Fruit fly (Drosophila melanogaster) whole organism, larva: ENCODE data around the gene spn-F.

Source experiments
- noc ChIP-seq: fragments of 200-800 bp; sonication (Bioruptor generic); optimal IDR thresholded peaks from 3 replicates; lab custom pipeline; 2019; ENCODE audit warnings: missing biosample characterization, mild to moderate bottlenecking, missing genetic modification characterization, moderate library complexity

The spn-F gene

DNA sequence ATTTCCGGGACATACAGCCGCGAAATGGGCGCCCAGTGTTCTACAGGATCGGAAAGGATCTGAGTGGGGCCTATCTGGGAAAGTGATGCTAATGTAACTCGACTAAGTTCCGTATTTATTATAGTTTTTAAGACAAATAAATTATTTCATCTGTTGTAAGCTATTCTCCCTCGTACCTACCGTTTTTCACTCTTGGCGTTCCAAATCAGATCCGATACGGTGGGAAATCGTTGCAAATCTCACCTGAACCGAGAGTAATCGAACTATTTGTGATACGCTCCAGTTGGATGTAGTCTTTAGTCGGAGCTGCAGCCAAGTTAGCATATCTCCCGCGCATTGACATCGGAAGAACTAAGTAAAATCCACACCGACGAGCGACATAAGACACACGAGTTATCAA is 5.0 kb downstream of the spn-F start, which contains the start of gene CAH16:
Gene CAH16 (plus strand): TSS at position 301 of the 400 bp plus-strand sequence.
- no peak for TF ChIP-seq noc (tag; lab: Kevin White, UChicago)

- no peak for TF ChIP-seq noc (tag; lab: Kevin White, UChicago)
Observed at dm6 chr3R:31262298-31262697, 7.4 kb downstream of the spn-F start, which contains the start of gene CAH5. Gene CAH5, plus strand, starts transcription at chr3R:31262598.

DNA sequence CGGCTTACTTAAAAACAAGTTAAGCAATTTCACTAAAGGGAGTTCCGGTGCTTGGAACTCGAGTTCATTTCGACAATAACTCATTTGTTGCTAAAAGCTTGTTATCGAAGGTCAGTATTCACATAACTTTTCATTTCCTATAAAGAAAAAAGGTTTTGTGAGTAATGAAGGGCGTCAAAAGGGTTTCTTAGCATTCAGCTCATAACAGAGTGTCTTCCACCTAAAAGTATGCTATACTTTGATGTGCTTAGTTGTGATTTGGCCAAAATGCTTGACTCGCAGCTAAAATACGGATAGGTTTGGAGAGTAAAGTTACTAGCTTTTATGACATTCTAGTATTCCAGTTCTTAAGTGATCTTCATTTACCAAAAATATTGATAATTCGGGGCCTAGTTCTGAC is 9.0 kb downstream of the spn-F start:
- no peak for TF ChIP-seq noc (tag; lab: Kevin White, UChicago)

dm6 chr3R:31265430-31265829 is 10.5 kb downstream of the spn-F start, which contains the start of gene ppk24:
Gene ppk24, plus strand, starts transcription at chr3R:31265730.
- no peak for TF ChIP-seq noc (tag; lab: Kevin White, UChicago)

DNA sequence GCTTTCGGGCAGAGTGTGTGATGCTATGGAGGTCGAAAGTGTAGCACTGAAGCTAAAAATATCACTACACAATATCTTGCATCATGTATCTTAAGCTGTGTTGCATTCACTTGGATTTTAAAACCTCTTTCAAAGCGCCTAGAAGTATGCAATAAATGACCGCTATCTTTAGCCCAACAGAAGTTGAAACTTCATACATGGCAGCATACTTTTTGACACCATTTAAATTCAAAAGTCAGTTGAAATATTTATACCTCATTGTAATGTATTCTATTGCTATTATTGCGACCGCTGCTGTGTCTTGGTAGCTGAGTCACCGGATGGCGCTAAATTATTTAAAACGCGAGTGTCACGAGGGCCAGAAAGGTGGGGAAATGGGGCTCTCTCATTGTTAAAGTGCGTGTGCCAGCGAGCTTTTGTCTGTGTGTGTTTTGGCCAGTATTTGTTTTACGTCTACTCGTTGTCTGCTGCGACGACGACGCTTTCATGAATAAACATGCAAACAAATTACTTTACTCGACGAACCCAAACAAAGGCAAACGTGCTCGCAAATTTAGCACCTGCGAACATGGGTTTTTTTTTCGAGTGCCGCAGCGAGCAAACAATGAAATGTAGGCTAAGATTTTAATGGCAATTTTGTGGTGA is 16.0 kb downstream of the spn-F start:
- no peak for TF ChIP-seq noc (tag; lab: Kevin White, UChicago)

DNA sequence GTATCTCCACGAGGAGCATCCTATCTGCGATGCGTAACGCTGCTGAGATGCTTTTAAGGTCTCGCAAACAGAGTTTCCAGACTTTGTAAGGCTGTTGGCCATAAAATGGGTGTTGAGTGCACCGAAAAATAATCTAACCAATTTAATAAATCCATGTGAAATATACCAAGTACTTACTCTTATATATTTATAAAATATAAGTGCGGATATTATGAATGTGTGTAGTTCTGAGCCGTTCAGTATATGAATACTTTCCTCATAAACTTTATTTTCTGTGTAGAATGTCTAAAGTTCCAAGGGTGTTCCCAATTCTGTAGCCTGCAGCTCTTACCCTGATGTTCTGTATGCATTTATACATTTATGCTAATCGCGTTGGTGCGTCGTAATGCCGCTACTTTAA is 30.9 kb downstream of the spn-F start:
- no peak for TF ChIP-seq noc (tag; lab: Kevin White, UChicago)

dm6 chr3R:31287522-31287921 is 32.6 kb downstream of the spn-F start:
- TF ChIP-seq noc (tag; lab: Kevin White, UChicago): no peak

DNA sequence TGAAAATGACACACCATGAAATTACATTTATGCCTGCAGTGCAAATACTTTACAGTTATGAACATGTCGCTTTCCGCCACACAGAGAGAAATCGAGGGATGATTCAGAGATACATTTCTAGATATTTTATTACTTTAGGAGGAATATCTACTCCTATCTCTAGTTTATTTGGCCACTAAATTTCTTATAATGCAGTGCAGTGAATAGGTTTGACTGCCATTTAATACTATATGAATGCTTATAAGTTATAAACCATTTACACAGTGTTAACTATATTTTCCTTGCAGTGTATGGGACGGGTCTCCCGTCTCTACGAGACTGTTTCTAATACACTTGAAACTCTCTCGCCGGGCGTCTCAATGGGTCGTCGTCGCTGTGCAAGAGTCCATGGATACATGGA is 35.3 kb downstream of the spn-F start:
- TF ChIP-seq noc (tag; lab: Kevin White, UChicago): no peak

DNA sequence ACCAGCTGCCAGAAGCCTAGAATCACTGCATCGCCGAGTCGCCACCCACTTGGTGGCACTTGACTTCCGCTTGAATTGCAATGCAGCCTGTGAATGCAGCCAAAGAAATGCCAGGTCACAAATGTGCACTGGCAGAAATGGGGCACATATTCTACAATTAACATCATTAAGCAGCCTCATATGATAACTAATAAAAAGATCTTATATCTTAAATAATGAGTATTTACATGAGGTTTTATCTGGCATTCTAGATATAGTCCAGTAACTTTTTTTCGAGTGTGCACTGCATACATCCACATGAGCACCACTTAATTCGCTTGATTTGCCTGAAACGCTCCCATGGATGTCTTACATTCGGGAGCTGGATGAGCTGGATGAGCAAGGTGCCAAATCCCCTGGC is 40.8 kb downstream of the spn-F start:
- TF ChIP-seq noc (tag; lab: Kevin White, UChicago): no peak

dm6 chr3R:31296989-31297388 is 42.1 kb downstream of the spn-F start:
- no peak for TF ChIP-seq noc (tag; lab: Kevin White, UChicago)

- no peak for TF ChIP-seq noc (tag; lab: Kevin White, UChicago)
Observed at dm6 chr3R:31301527-31301926, 46.6 kb downstream of the spn-F start.

DNA sequence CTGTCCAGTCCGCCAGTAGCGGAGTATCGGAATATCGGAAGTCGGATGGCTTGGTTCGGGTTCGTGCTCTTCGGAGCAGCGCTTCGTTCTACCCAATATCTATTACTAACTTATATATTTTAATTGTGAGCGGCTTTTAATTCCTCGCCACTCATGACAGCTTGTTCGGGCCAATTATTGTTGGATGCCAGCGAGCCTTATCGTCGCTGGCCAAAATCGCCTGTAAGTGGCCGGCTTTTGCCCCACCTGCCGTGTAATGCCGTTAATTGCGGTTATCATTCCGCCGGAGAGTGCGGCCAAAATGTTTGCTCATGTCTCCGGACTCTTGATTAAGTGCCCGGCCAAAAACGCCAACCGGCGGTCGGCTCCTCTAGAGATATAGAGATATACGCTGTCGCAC is 50.4 kb downstream of the spn-F start, which contains the start of gene pHCl-2:
Gene pHCl-2 (minus strand): TSS at position 101 of the 400 bp plus-strand sequence.
- TF ChIP-seq noc (tag; lab: Kevin White, UChicago): no peak
